Fruit fly (Drosophila melanogaster) whole organism, prepupa: Measurements from ENCODE around the gene CG14968.

ENCODE experiments used
- CG15336 ChIP-seq: fragments of 200-800 bp; sonication (Bioruptor generic); IDR thresholded peaks from 2 replicates; pipeline ENCODE4 v1.3.6; 2022; ENCODE audit warnings: missing biosample characterization, missing genetic modification characterization
- CG34406 ChIP-seq: fragments of 200-800 bp; sonication (Bioruptor generic); optimal IDR thresholded peaks from 3 replicates; lab custom pipeline; 2016; ENCODE audit warnings: missing biosample characterization, missing genetic modification characterization

DNA sequence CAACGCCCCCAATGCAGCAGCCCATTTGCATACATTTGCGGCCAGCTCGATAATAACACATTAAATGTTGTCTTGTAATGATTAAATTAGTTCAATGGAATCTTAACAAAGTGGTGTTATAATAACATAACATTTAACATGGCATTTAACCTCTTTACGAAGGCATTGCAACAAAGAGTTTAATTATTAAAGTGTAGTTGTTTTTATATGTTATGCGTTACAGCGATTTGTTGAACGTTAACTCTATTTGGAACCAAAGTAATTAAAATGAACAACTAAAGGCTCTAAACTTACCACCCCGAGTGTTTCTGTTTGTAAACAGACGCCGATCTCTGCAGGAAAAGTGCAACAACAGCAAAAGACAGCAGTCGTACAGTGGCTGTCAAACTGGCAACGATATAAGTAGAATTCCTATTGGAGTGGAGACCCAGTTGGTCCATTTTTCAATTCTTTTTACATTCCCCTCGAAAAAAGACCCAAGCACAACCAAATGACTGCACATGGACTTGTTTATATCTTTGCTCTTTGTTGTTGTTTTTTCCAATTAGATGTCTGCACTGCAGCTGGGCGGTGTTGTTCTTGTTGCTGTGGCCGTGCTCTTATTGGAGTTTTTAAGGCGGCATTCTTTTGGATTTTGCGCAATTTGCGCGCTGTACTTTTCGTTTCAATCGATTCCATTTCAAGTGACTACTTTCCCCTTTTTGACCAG, 36.1 kb upstream of the CG14968 start:
- TF ChIP-seq CG15336 (GFP tag; lab: Robert Waterston, UW) (peak; percentile 77), CG34406 (GFP tag; lab: Kevin White, UChicago) (no peak)
